Worm (Caenorhabditis elegans): ENCODE results near the gene F18E3.11.

DNA sequence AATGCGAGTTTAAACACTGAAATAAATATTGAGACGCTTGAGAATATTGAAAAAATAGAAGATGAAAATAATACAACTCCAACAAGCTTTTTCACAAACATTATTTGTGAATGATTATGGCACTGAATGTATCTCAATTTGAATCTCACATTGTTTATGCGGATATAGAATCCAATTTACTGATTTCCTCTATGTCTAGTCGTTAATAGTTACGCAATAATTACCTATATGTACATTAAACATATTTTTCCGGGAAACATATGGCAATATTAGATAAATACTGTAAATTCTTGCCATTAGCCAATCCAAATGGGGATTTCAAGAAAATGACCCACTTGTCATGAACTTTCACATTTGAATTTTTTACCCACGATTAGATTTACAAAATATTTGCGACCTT, 17.9 kb upstream of the F18E3.11 start, which contains the start of gene srx-9:
- TF ChIP-seq hlh-11 (tag; optimal IDR thresholded peaks at IDR 0.05) (no peak), madf-9 (GFP tag; conservative IDR thresholded peaks at IDR 0.05) (no peak), spr-1 (tag; optimal IDR thresholded peaks at IDR 0.05) (no peak)
